Fruit fly (Drosophila melanogaster) whole organism, embryonic: Measurements from ENCODE around the gene CG44001.

Experiments used
- B-H1 ChIP-seq: fragments of 200-800 bp; sonication (Bioruptor generic); IDR thresholded peaks from 3 replicates; pipeline ENCODE4 v1.3.6; 2022; ENCODE audit warnings: missing biosample characterization, missing genetic modification characterization
- Blimp-1 ChIP-seq: fragments of 200-800 bp; sonication (Bioruptor generic); optimal IDR thresholded peaks from 3 replicates; lab custom pipeline; 2018; ENCODE audit warnings: missing biosample characterization, missing genetic modification characterization, mild to moderate bottlenecking, moderate library complexity, missing genetic modification reagents
- CG11504 ChIP-seq: fragments of 200-800 bp; sonication (Bioruptor generic); optimal IDR thresholded peaks from 3 replicates; lab custom pipeline; 2019; ENCODE audit warnings: missing biosample characterization, mild to moderate bottlenecking, missing genetic modification characterization, moderate library complexity
- CG12236 ChIP-seq: fragments of 200-800 bp; sonication (Bioruptor generic); optimal IDR thresholded peaks from 2 replicates; lab custom pipeline; 2016; ENCODE audit warnings: missing biosample characterization, missing genetic modification characterization
- CG12299 ChIP-seq: fragments of 200-800 bp; sonication (Bioruptor generic); optimal IDR thresholded peaks from 2 replicates; lab custom pipeline; 2018; ENCODE audit warnings: missing biosample characterization, mild to moderate bottlenecking, missing genetic modification characterization
- CG12659 ChIP-seq: fragments of 200-800 bp; sonication (Bioruptor generic); optimal IDR thresholded peaks from 3 replicates; lab custom pipeline; 2017; ENCODE audit warnings: mild to moderate bottlenecking, missing biosample characterization, missing genetic modification reagents, missing genetic modification characterization
- CG13287 ChIP-seq: fragments of 200-800 bp; sonication (Bioruptor generic); IDR thresholded peaks from 2 replicates; pipeline ENCODE4 v1.3.6; 2022; ENCODE audit warnings: missing biosample characterization, missing genetic modification characterization; ENCODE audit not compliant: partially characterized antibody
- CG13296 ChIP-seq: fragments of 200-800 bp; sonication (Bioruptor generic); optimal IDR thresholded peaks from 3 replicates; lab custom pipeline; 2018; ENCODE audit warnings: missing biosample characterization, mild to moderate bottlenecking, missing genetic modification characterization
- CG13894 ChIP-seq: fragments of 200-800 bp; sonication (Bioruptor generic); optimal IDR thresholded peaks from 3 replicates; lab custom pipeline; 2018; ENCODE audit warnings: missing biosample characterization, mild to moderate bottlenecking, missing genetic modification characterization, moderate library complexity
- CG14860 ChIP-seq: fragments of 200-800 bp; sonication (Bioruptor generic); IDR thresholded peaks from 3 replicates; pipeline ENCODE4 v1.3.6; 2022; ENCODE audit warnings: missing biosample characterization, missing genetic modification characterization; ENCODE audit not compliant: partially characterized antibody
- CG18011 ChIP-seq: fragments of 200-800 bp; sonication (Bioruptor generic); optimal IDR thresholded peaks from 2 replicates; lab custom pipeline; 2017; ENCODE audit warnings: missing biosample characterization, missing genetic modification characterization, mild to moderate bottlenecking, moderate library complexity, missing genotype
- CG18476 ChIP-seq: fragments of 200-800 bp; sonication (Bioruptor generic); optimal IDR thresholded peaks from 2 replicates; lab custom pipeline; 2016; ENCODE audit warnings: missing biosample characterization, mild to moderate bottlenecking, missing genetic modification characterization
- CG2116 ChIP-seq: fragments of 200-800 bp; sonication (Bioruptor generic); optimal IDR thresholded peaks from 3 replicates; lab custom pipeline; 2018; ENCODE audit warnings: missing biosample characterization, mild to moderate bottlenecking, missing genetic modification characterization
- CG2678 ChIP-seq: fragments of 200-800 bp; sonication (Bioruptor generic); optimal IDR thresholded peaks from 3 replicates; lab custom pipeline; 2019; ENCODE audit warnings: missing biosample characterization, mild to moderate bottlenecking, missing genetic modification characterization, moderate library complexity
- CG33213 ChIP-seq: fragments of 200-800 bp; sonication (Bioruptor generic); optimal IDR thresholded peaks from 3 replicates; lab custom pipeline; 2016; ENCODE audit warnings: missing biosample characterization, missing genetic modification characterization
- CG34376 ChIP-seq: fragments of 200-800 bp; sonication (Bioruptor generic); optimal IDR thresholded peaks from 2 replicates; lab custom pipeline; 2018; ENCODE audit warnings: missing biosample characterization, mild to moderate bottlenecking, missing genetic modification characterization
- CG3838 ChIP-seq: fragments of 200-800 bp; sonication (Bioruptor generic); optimal IDR thresholded peaks from 3 replicates; lab custom pipeline; 2016; ENCODE audit warnings: missing biosample characterization, missing genetic modification characterization
- CG3995 ChIP-seq: fragments of 200-800 bp; sonication (Bioruptor generic); optimal IDR thresholded peaks from 3 replicates; lab custom pipeline; 2016; ENCODE audit warnings: missing biosample characterization, missing genetic modification characterization
- CG6254 ChIP-seq: fragments of 200-800 bp; sonication (Bioruptor generic); optimal IDR thresholded peaks from 3 replicates; lab custom pipeline; 2017; ENCODE audit warnings: mild to moderate bottlenecking, missing biosample characterization, missing genetic modification reagents, missing genetic modification characterization
- CG6654 ChIP-seq: fragments of 200-800 bp; sonication (Bioruptor generic); optimal IDR thresholded peaks from 2 replicates; lab custom pipeline; 2017; ENCODE audit warnings: missing biosample characterization, mild to moderate bottlenecking, missing genetic modification characterization
- CG7987 ChIP-seq: fragments of 200-800 bp; sonication (Bioruptor generic); optimal IDR thresholded peaks from 2 replicates; lab custom pipeline; 2018; ENCODE audit warnings: missing biosample characterization, mild to moderate bottlenecking, missing genetic modification characterization, moderate library complexity
- CG8290 ChIP-seq, 3 experiments: fragments of 200-800 bp; sonication (Bioruptor generic); optimal IDR thresholded peaks; 2 replicates each; lab custom pipeline; 2016 to 2019; ENCODE audit warnings: missing biosample characterization in 3 of 3, missing genetic modification characterization in 3 of 3, mild to moderate bottlenecking in 2 of 3, moderate library complexity in 1 of 3
- CG8359 ChIP-seq: fragments of 200-800 bp; sonication (Bioruptor generic); optimal IDR thresholded peaks from 2 replicates; lab custom pipeline; 2017; ENCODE audit warnings: missing biosample characterization, mild to moderate bottlenecking, missing genetic modification characterization, borderline replicate concordance
- CG8388 ChIP-seq: fragments of 200-800 bp; sonication (Bioruptor generic); optimal IDR thresholded peaks from 2 replicates; lab custom pipeline; 2019; ENCODE audit warnings: missing biosample characterization, mild to moderate bottlenecking, missing genetic modification characterization, moderate library complexity
- CG9797 ChIP-seq: fragments of 200-800 bp; sonication (Bioruptor generic); optimal IDR thresholded peaks from 3 replicates; lab custom pipeline; 2018; ENCODE audit warnings: missing biosample characterization, mild to moderate bottlenecking, missing genetic modification characterization
- CG9817 ChIP-seq: fragments of 200-800 bp; sonication (Bioruptor generic); optimal IDR thresholded peaks from 2 replicates; lab custom pipeline; 2018; ENCODE audit warnings: missing biosample characterization, mild to moderate bottlenecking, missing genetic modification characterization, moderate library complexity
- Chrac-16 ChIP-seq: fragments of 200-800 bp; sonication (Bioruptor generic); optimal IDR thresholded peaks from 3 replicates; lab custom pipeline; 2016; ENCODE audit warnings: missing biosample characterization, missing genetic modification characterization
- CoRest ChIP-seq: fragments of 200-800 bp; sonication (Bioruptor generic); optimal IDR thresholded peaks from 3 replicates; lab custom pipeline; 2018; ENCODE audit warnings: missing biosample characterization, mild to moderate bottlenecking, missing genetic modification characterization, moderate library complexity
- Dek ChIP-seq: fragments of 200-800 bp; sonication (Bioruptor generic); optimal IDR thresholded peaks from 3 replicates; lab custom pipeline; 2019; ENCODE audit warnings: missing biosample characterization, mild to moderate bottlenecking, missing genetic modification characterization, moderate library complexity
- H2.0 ChIP-seq: fragments of 200-800 bp; sonication (Bioruptor generic); IDR thresholded peaks from 2 replicates; pipeline ENCODE4 v1.3.6; 2022; ENCODE audit warnings: missing biosample characterization, missing genetic modification characterization
- Jarid2 ChIP-seq: fragments of 200-800 bp; sonication (Bioruptor generic); optimal IDR thresholded peaks from 3 replicates; lab custom pipeline; 2017; ENCODE audit warnings: mild to moderate bottlenecking, missing biosample characterization, missing genetic modification reagents, missing genetic modification characterization
- NC2β ChIP-seq: fragments of 200-800 bp; sonication (Bioruptor generic); optimal IDR thresholded peaks from 2 replicates; lab custom pipeline; 2016; ENCODE audit warnings: missing biosample characterization, missing genetic modification characterization
- Pdp1 ChIP-seq, 2 experiments: fragments of 200-800 bp; sonication (Bioruptor generic); optimal IDR thresholded peaks; 3 replicates each; lab custom pipeline; 2016; ENCODE audit warnings: missing biosample characterization in 2 of 2, missing genetic modification characterization in 2 of 2, mild to moderate bottlenecking in 1 of 2, moderate library complexity in 1 of 2
- Rfx ChIP-seq: fragments of 200-800 bp; sonication (Bioruptor generic); IDR thresholded peaks from 2 replicates; pipeline ENCODE4 v1.3.6; 2022; ENCODE audit warnings: missing biosample characterization, missing genetic modification characterization
- Stat92E ChIP-seq, 3 experiments: fragments of >200 bp in 2 of 3; fragments of 200-800 bp in 1 of 3; sonication (Bioruptor generic) in 1 of 3; optimal IDR thresholded peaks; 2 replicates each; lab custom pipeline; 2017 to 2019; ENCODE audit warnings: missing biosample characterization in 3 of 3, missing genetic modification characterization in 3 of 3, mild to moderate bottlenecking in 1 of 3, moderate library complexity in 1 of 3
- Usf ChIP-seq: fragments of 200-800 bp; sonication (Bioruptor generic); optimal IDR thresholded peaks from 2 replicates; lab custom pipeline; 2017; ENCODE audit warnings: missing genotype, missing biosample characterization, missing genetic modification characterization
- ara ChIP-seq: fragments of 200-800 bp; sonication (Bioruptor generic); IDR thresholded peaks from 2 replicates; pipeline ENCODE4 v1.3.6; 2022; ENCODE audit warnings: missing biosample characterization, missing genetic modification characterization
- chif ChIP-seq, 2 experiments: fragments of 200-800 bp; sonication (Bioruptor generic); optimal IDR thresholded peaks; 3 replicates each; lab custom pipeline; 2016; ENCODE audit warnings: missing biosample characterization in 2 of 2, missing genetic modification characterization in 2 of 2
- da ChIP-seq: fragments of 200-800 bp; sonication (Bioruptor generic); optimal IDR thresholded peaks from 2 replicates; lab custom pipeline; 2016; ENCODE audit warnings: missing biosample characterization, missing genetic modification characterization
- dpn ChIP-seq, 2 experiments: fragments of 200-800 bp; sonication (Bioruptor generic); optimal IDR thresholded peaks; 3 replicates each; lab custom pipeline; 2016; ENCODE audit warnings: missing biosample characterization in 2 of 2, missing genetic modification characterization in 2 of 2
- eve ChIP-seq, 2 experiments: fragments of >200 bp; optimal IDR thresholded peaks; 2 replicates each; lab custom pipeline; 2017; ENCODE audit warnings: missing biosample characterization in 2 of 2, missing genetic modification characterization in 2 of 2
- ind ChIP-seq: fragments of 200-800 bp; sonication (Bioruptor generic); optimal IDR thresholded peaks from 3 replicates; lab custom pipeline; 2016; ENCODE audit warnings: missing biosample characterization, missing genetic modification characterization
- kah ChIP-seq: fragments of 200-800 bp; sonication (Bioruptor generic); optimal IDR thresholded peaks from 2 replicates; lab custom pipeline; 2018; ENCODE audit warnings: missing biosample characterization, mild to moderate bottlenecking, missing genetic modification characterization
- mam ChIP-seq: fragments of 200-800 bp; sonication (Bioruptor generic); optimal IDR thresholded peaks from 3 replicates; lab custom pipeline; 2016; ENCODE audit warnings: missing biosample characterization, missing genetic modification characterization
- p53 ChIP-seq: fragments of 200-800 bp; sonication (Bioruptor generic); optimal IDR thresholded peaks from 2 replicates; lab custom pipeline; 2016; ENCODE audit warnings: missing biosample characterization, missing genetic modification characterization
- pros ChIP-seq: fragments of 200-800 bp; sonication (Bioruptor generic); optimal IDR thresholded peaks from 3 replicates; lab custom pipeline; 2019; ENCODE audit warnings: missing biosample characterization, mild to moderate bottlenecking, missing genetic modification characterization, moderate library complexity
- ranshi ChIP-seq: fragments of 200-800 bp; sonication (Bioruptor generic); IDR thresholded peaks from 2 replicates; pipeline ENCODE4 v1.3.6; 2022; ENCODE audit warnings: missing biosample characterization, missing genetic modification characterization
- salm ChIP-seq: fragments of 200-800 bp; sonication (Bioruptor generic); optimal IDR thresholded peaks from 2 replicates; lab custom pipeline; 2018; ENCODE audit warnings: missing biosample characterization, mild to moderate bottlenecking, missing genetic modification characterization
- shn ChIP-seq: fragments of 200-800 bp; sonication (Bioruptor generic); optimal IDR thresholded peaks from 3 replicates; lab custom pipeline; 2016; ENCODE audit warnings: missing biosample characterization, missing genetic modification characterization
- toy ChIP-seq: fragments of 200-800 bp; sonication (Bioruptor generic); IDR thresholded peaks from 2 replicates; pipeline ENCODE4 v1.3.6; 2022; ENCODE audit warnings: missing biosample characterization, missing genetic modification characterization

Gene CG44001

dm6 chr2L:5092145-5092544 lies 49.1 kb downstream of the CG44001 start (continued):
- TF ChIP-seq Blimp-1 (GFP tag; lab: Kevin White, UChicago) (no peak), Jarid2 (GFP tag; lab: Kevin White, UChicago) (no peak), CG13287 (GFP tag; lab: Robert Waterston, UW) (no peak), CG18011 (GFP tag; lab: Kevin White, UChicago) (no peak), CG3995 (GFP tag; lab: Kevin White, UChicago) (peak; percentile 12), CG6254 (GFP tag; lab: Kevin White, UChicago) (no peak), Pdp1 (GFP tag; optimal IDR thresholded peaks at IDR 0.05; lab: Kevin White, UChicago) (no peak), CG9797 (GFP tag; lab: Kevin White, UChicago) (no peak), CG3838 (GFP tag; lab: Kevin White, UChicago) (no peak), ranshi (no peak), CG12659 (GFP tag; lab: Kevin White, UChicago) (no peak), CG11504 (tag; lab: Kevin White, UChicago) (no peak), B-H1 (GFP tag; lab: Robert Waterston, UW) (no peak), CG13894 (no peak), da (GFP tag; lab: Kevin White, UChicago) (no peak), CG12236 (no peak), ara (no peak), mam (GFP tag; lab: Kevin White, UChicago) (peak; percentile 31), CG6654 (GFP tag; lab: Kevin White, UChicago) (no peak), shn (GFP tag; lab: Kevin White, UChicago) (no peak), salm (tag; lab: Kevin White, UChicago) (no peak), eve (GFP tag; optimal IDR thresholded peaks at IDR 0.05; lab: Kevin White, UChicago) (no peak), CG8290 (GFP tag; optimal IDR thresholded peaks at IDR 0.05; lab: Kevin White, UChicago) (no peak), CG8290 (tag; optimal IDR thresholded peaks at IDR 0.05; lab: Kevin White, UChicago) (no peak), NC2β (GFP tag; lab: Kevin White, UChicago) (no peak), CG2678 (tag; lab: Kevin White, UChicago) (no peak), kah (GFP tag; lab: Kevin White, UChicago) (no peak), CG33213 (no peak), CG8359 (GFP tag; lab: Kevin White, UChicago) (no peak), CG34376 (GFP tag; lab: Kevin White, UChicago) (peak; percentile 77), p53 (no peak), Rfx (GFP tag; lab: Robert Waterston, UW) (peak; percentile 21; the same call in 1 of the 2 replicates), CG8388 (GFP tag; lab: Kevin White, UChicago) (peak; percentile 74), CG14860 (GFP tag; lab: Robert Waterston, UW) (no peak), chif (GFP tag; optimal IDR thresholded peaks at IDR 0.05; lab: Kevin White, UChicago) (no peak), ind (GFP tag; lab: Kevin White, UChicago) (no peak), dpn (GFP tag; optimal IDR thresholded peaks at IDR 0.05; lab: Kevin White, UChicago) (no peak), CG2116 (no peak), CG7987 (GFP tag; lab: Kevin White, UChicago) (no peak), Chrac-16 (GFP tag; lab: Kevin White, UChicago) (no peak), Dek (tag; lab: Kevin White, UChicago) (peak; percentile 4), CG18476 (GFP tag; lab: Kevin White, UChicago) (no peak), toy (GFP tag; lab: Robert Waterston, UW) (no peak), CG13296 (GFP tag; lab: Kevin White, UChicago) (no peak), Usf (GFP tag; lab: Kevin White, UChicago) (no peak), pros (GFP tag; lab: Kevin White, UChicago) (no peak), H2.0 (no peak), CG9817 (tag; lab: Kevin White, UChicago) (no peak), CoRest (tag; lab: Kevin White, UChicago) (no peak), CG12299 (no peak), Stat92E (GFP tag; optimal IDR thresholded peaks at IDR 0.05; lab: Kevin White, UChicago) (no peak)
